Worm (Caenorhabditis elegans): ENCODE measurements around the gene sdz-1.

Gene sdz-1

ce11 chrIII:8678371-8678770 is 21.8 kb downstream of the sdz-1 start (continued):
- no peak for TF ChIP-seq zag-1 (tag; optimal IDR thresholded peaks at IDR 0.05)
- peak in 1 of 2 experiments; percentile 53 for TF ChIP-seq ztf-11 (tag; optimal IDR thresholded peaks at IDR 0.05)
- no peak for TF ChIP-seq unc-62 (GFP tag; optimal IDR thresholded peaks at IDR 0.05)
- TF ChIP-seq aha-1 (tag; optimal IDR thresholded peaks at IDR 0.05): no peak
- no peak for TF ChIP-seq pqm-1 (tag; optimal IDR thresholded peaks at IDR 0.05)
- peak; percentile 71 for TF ChIP-seq mep-1 (tag; optimal IDR thresholded peaks at IDR 0.05)
- TF ChIP-seq pax-3 (tag; optimal IDR thresholded peaks at IDR 0.05): peak; percentile 44
- peak; percentile 85 for TF ChIP-seq snu-23 (GFP tag; optimal IDR thresholded peaks at IDR 0.05)
- peak; percentile 73 for TF ChIP-seq rnt-1 (tag; optimal IDR thresholded peaks at IDR 0.05)
- no peak for TF ChIP-seq nhr-12 (tag; optimal IDR thresholded peaks at IDR 0.05)
- TF ChIP-seq ceh-82 (tag; optimal IDR thresholded peaks at IDR 0.05): peak; percentile 23 to 75 (median 51)
- peak; percentile 29 for TF ChIP-seq ztf-4 (tag; optimal IDR thresholded peaks at IDR 0.05)
- peak; percentile 34 for TF ChIP-seq ama-1 (optimal IDR thresholded peaks at IDR 0.05)
- peak; percentile 80 for TF ChIP-seq nhr-85 (tag)
- TF ChIP-seq C04F5.9 (tag; optimal IDR thresholded peaks at IDR 0.05): peak; percentile 8
- TF ChIP-seq fkh-8 (tag; optimal IDR thresholded peaks at IDR 0.05): peak; percentile 61
- TF ChIP-seq ceh-8 (GFP tag; optimal IDR thresholded peaks at IDR 0.05): peak; percentile 54
- TF ChIP-seq grh-1 (GFP tag; IDR thresholded peaks at IDR 0.05): no peak
- no peak for TF ChIP-seq lin-39 (tag; optimal IDR thresholded peaks at IDR 0.05)
- no peak for TF ChIP-seq sox-4 (tag; optimal IDR thresholded peaks at IDR 0.05)
- peak; percentile 75 for TF ChIP-seq dsc-1 (tag; optimal IDR thresholded peaks at IDR 0.05)
- TF ChIP-seq egl-13 (tag; optimal IDR thresholded peaks at IDR 0.05): peak; percentile 11
- TF ChIP-seq ceh-63 (GFP tag; optimal IDR thresholded peaks at IDR 0.05): peak; percentile 3
- peak; percentile 63 for TF ChIP-seq xbp-1 (tag; optimal IDR thresholded peaks at IDR 0.05)
- 0 out of 2 replicates have a peak, but pooled peaks have one; percentile 19 for TF ChIP-seq ceh-88 (GFP tag; IDR thresholded peaks at IDR 0.05)
- peak; percentile 79 for TF ChIP-seq nhr-71 (tag; optimal IDR thresholded peaks at IDR 0.05)
- peak; percentile 73 for TF ChIP-seq lin-14 (GFP tag; optimal IDR thresholded peaks at IDR 0.05)
- no peak for TF ChIP-seq mef-2 (tag; optimal IDR thresholded peaks at IDR 0.05)
- no peak for TF ChIP-seq hlh-4 (tag; optimal IDR thresholded peaks at IDR 0.05)
- peak; percentile 24 for TF ChIP-seq fos-1 (tag; optimal IDR thresholded peaks at IDR 0.05)
- no peak for TF ChIP-seq lin-15B (tag; optimal IDR thresholded peaks at IDR 0.05)
- TF ChIP-seq lsy-2 (tag; optimal IDR thresholded peaks at IDR 0.05): peak; percentile 58 to 73

DNA sequence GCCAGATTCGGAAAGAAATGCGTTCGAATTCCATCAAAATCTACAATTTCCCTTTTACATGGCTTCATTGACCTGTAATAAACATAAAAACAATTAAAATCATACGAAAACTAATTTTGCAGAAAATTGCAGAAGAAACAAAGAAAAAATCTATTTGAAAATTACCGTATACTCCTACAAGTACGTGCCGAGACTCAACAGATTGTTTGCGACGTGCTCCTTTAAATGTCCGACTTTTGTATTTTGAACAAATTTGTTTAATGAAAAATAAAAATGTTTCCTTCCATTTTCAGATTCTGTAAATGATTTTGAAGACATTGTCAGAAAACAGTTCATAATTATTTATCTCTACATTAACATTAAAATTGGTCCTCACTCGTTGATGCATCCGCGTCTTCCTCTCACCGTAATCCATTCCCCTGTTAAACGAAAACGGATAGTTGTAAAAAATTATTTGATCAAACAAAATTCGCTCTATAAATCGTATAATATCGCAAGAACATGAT is 25.1 kb downstream of the sdz-1 start, which contains the start of gene pgl-2:
pgl-2 (minus strand) TSS at position 456 of the 506 bp plus-strand sequence.
- TF ChIP-seq ceh-90 (tag; optimal IDR thresholded peaks at IDR 0.05) (no peak), ztf-11 (tag; optimal IDR thresholded peaks at IDR 0.05) (no peak), unc-62 (GFP tag; optimal IDR thresholded peaks at IDR 0.05) (no peak), C34B4.2 (tag; optimal IDR thresholded peaks at IDR 0.05) (no peak), nhr-76 (tag; optimal IDR thresholded peaks at IDR 0.05) (no peak), pag-3 (tag; optimal IDR thresholded peaks at IDR 0.05; ENCODE audit: borderline replicate concordance, insufficient read depth) (no peak), ceh-63 (GFP tag; optimal IDR thresholded peaks at IDR 0.05) (no peak), C04F5.9 (tag; optimal IDR thresholded peaks at IDR 0.05) (no peak), elt-3 (tag; optimal IDR thresholded peaks at IDR 0.05) (no peak), fkh-10 (GFP tag; optimal IDR thresholded peaks at IDR 0.05) (no peak), pax-3 (tag; optimal IDR thresholded peaks at IDR 0.05) (no peak), mab-9 (GFP tag; IDR thresholded peaks at IDR 0.05) (no peak), egl-13 (tag; optimal IDR thresholded peaks at IDR 0.05) (no peak), fos-1 (tag; optimal IDR thresholded peaks at IDR 0.05) (no peak)

ce11 chrIII:8668717-8669116 is 31.4 kb downstream of the sdz-1 start:
- TF ChIP-seq snu-23 (GFP tag; optimal IDR thresholded peaks at IDR 0.05) (peak; percentile 34), dsc-1 (tag; optimal IDR thresholded peaks at IDR 0.05) (no peak), efl-1 (optimal IDR thresholded peaks at IDR 0.05) (peak; percentile 0 to 9), efl-1 (GFP tag; optimal IDR thresholded peaks at IDR 0.05 in 1 of 2) (no peak), mep-1 (tag; optimal IDR thresholded peaks at IDR 0.05) (peak; percentile 16), blmp-1 (tag; optimal IDR thresholded peaks at IDR 0.05) (peak; percentile 23), lsy-2 (tag; optimal IDR thresholded peaks at IDR 0.05) (no peak)
